Worm (Caenorhabditis elegans) whole organism, mixed stage, embryonic: ENCODE results near the gene R09D1.14.

Source experiments
- bed-3 ChIP-seq: fragments of 200-800 bp; sonication (Bioruptor generic); optimal IDR thresholded peaks from 3 replicates; lab custom pipeline; 2018; ENCODE audit warnings: mild to moderate bottlenecking, missing genetic modification characterization, moderate library complexity, missing compliant biosample characterization
- ceh-39 ChIP-seq: fragments of 150-350 bp; optimal IDR thresholded peaks from 2 replicates; lab custom pipeline; 2014; ENCODE audit warnings: missing biosample characterization, missing genetic modification characterization
- ces-1 ChIP-seq: fragments of 150-350 bp; optimal IDR thresholded peaks from 2 replicates; lab custom pipeline; 2014; ENCODE audit warnings: missing biosample characterization, missing genetic modification reagents, missing genetic modification characterization
- elt-1 ChIP-seq: sonication (generic microtip); optimal IDR thresholded peaks from 2 replicates; lab custom pipeline; 2017; ENCODE audit warnings: missing genetic modification characterization, mild to moderate bottlenecking, missing compliant biosample characterization, antibody characterized with exemption, moderate library complexity, borderline replicate concordance; ENCODE audit not compliant: insufficient read depth
- lin-32 ChIP-seq: fragments of 200-800 bp; sonication (Bioruptor generic); optimal IDR thresholded peaks from 2 replicates; lab custom pipeline; 2018; ENCODE audit warnings: mild to moderate bottlenecking, missing genetic modification characterization, missing compliant biosample characterization
- lsy-2 ChIP-seq: fragments of 150-350 bp; optimal IDR thresholded peaks from 2 replicates; lab custom pipeline; 2014; ENCODE audit warnings: missing biosample characterization, missing genetic modification characterization
- nhr-237 ChIP-seq: fragments of 150-350 bp; optimal IDR thresholded peaks from 2 replicates; lab custom pipeline; 2014; ENCODE audit warnings: missing biosample characterization, missing genetic modification characterization
- nhr-28 ChIP-seq: fragments of 150-350 bp; optimal IDR thresholded peaks from 2 replicates; lab custom pipeline; 2014; ENCODE audit warnings: missing biosample characterization, missing genetic modification characterization
- nhr-76 ChIP-seq: sonication (generic microtip); optimal IDR thresholded peaks from 2 replicates; lab custom pipeline; 2017; ENCODE audit warnings: missing biosample characterization, missing genetic modification characterization
- pha-4 ChIP-seq: fragments of 150-350 bp; optimal IDR thresholded peaks from 2 replicates; lab custom pipeline; 2018; ENCODE audit warnings: missing biosample characterization, missing genetic modification reagents, missing genetic modification characterization
- sptf-1 ChIP-seq: sonication (generic microtip); optimal IDR thresholded peaks from 2 replicates; lab custom pipeline; 2017; ENCODE audit warnings: mild to moderate bottlenecking, missing genetic modification characterization, moderate library complexity, missing compliant biosample characterization
- tbx-8 ChIP-seq: fragments of 200-800 bp; sonication (Bioruptor generic); optimal IDR thresholded peaks from 2 replicates; lab custom pipeline; 2018; ENCODE audit warnings: mild to moderate bottlenecking, missing genetic modification characterization, moderate library complexity, missing compliant biosample characterization

DNA sequence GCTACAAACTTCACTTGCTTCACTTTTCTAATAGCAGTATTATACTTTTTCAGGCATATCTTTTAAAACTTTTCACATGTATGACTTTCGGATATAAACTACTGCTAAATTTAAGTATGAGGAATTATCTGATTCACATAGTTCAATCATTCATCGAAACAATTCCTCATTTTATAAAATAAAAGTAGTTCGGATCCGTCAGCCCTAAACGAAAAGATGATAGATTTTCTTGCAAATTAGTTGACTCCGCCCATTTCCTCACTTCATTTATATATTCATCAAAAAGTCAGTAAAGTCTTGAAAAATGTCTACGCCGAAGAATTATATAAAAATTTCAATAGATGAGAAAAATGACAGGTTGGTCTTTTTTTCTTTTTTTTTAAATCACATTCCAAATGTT, 18.2 kb upstream of the R09D1.14 start, which contains the start of gene chil-27:
- TF ChIP-seq nhr-237 (tag; lab: Kevin White, UChicago) (no peak), sptf-1 (tag; lab: Kevin White, UChicago) (no peak), bed-3 (GFP tag; lab: Kevin White, UChicago) (no peak), tbx-8 (no peak), pha-4 (tag; lab: Kevin White, UChicago) (no peak), lsy-2 (tag; lab: Kevin White, UChicago) (no peak), nhr-28 (no peak), lin-32 (no peak), ceh-39 (tag; lab: Kevin White, UChicago) (no peak), elt-1 (tag; lab: Kevin White, UChicago) (no peak), ces-1 (GFP tag; lab: Kevin White, UChicago) (no peak), nhr-76 (tag; lab: Kevin White, UChicago) (no peak)
